Worm (Caenorhabditis elegans) whole organism, L4 larva: Measurements from ENCODE around the gene T05A8.6.

Source experiments
- F49E8.2 ChIP-seq: sonication (generic microtip); optimal IDR thresholded peaks from 2 replicates; lab custom pipeline; 2016; ENCODE audit warnings: missing compliant biosample characterization, mild to moderate bottlenecking, missing genetic modification characterization, borderline replicate concordance
- Y48G9A.11 ChIP-seq: fragments of 200-800 bp; sonication (Bioruptor generic); IDR thresholded peaks from 2 replicates; pipeline ENCODE4 v1.3.6; 2022; ENCODE audit warnings: missing genetic modification reagents, missing genetic modification characterization, missing compliant biosample characterization
- Y75B8A.6 ChIP-seq: fragments of 200-800 bp; sonication (Bioruptor generic); IDR thresholded peaks from 2 replicates; pipeline ENCODE4 v1.3.6; 2022; ENCODE audit warnings: missing genetic modification reagents, missing genetic modification characterization, missing compliant biosample characterization
- aha-1 ChIP-seq: fragments of 150-350 bp; peaks from one replicate; lab custom pipeline; 2014; ENCODE audit warnings: missing biosample characterization, missing genetic modification characterization
- ama-1 ChIP-seq: fragments of 150-350 bp; optimal IDR thresholded peaks from 2 replicates; lab custom pipeline; 2014; ENCODE audit warnings: inconsistent platforms, mixed read lengths
- ceh-20 ChIP-seq: fragments of 200-800 bp; sonication (Bioruptor generic); IDR thresholded peaks from 2 replicates; pipeline ENCODE4 v1.3.6; 2022; ENCODE audit warnings: missing genetic modification reagents, missing genetic modification characterization, missing compliant biosample characterization
- ceh-44 ChIP-seq: fragments of 200-800 bp; sonication (Bioruptor generic); IDR thresholded peaks from 2 replicates; pipeline ENCODE4 v1.3.6; 2022; ENCODE audit warnings: missing genetic modification reagents, missing genetic modification characterization, missing compliant biosample characterization
- ceh-82 ChIP-seq: sonication (generic microtip); optimal IDR thresholded peaks from 2 replicates; lab custom pipeline; 2017; ENCODE audit warnings: missing biosample characterization, missing genetic modification characterization
- ces-1 ChIP-seq: fragments of 150-350 bp; sonication (generic microtip); optimal IDR thresholded peaks from 4 replicates; lab custom pipeline; 2014; ENCODE audit warnings: missing biosample characterization, missing genetic modification reagents, missing genetic modification characterization
- dpl-1 ChIP-seq: fragments of 150-350 bp; optimal IDR thresholded peaks from 2 replicates; lab custom pipeline; 2014; ENCODE audit warnings: missing biosample characterization, missing genetic modification reagents, missing genetic modification characterization
- hif-1 ChIP-seq, 2 experiments: sonication (generic microtip); optimal IDR thresholded peaks; 2 replicates each; lab custom pipeline; 2016 to 2017; ENCODE audit warnings: missing compliant biosample characterization in 2 of 2, missing genetic modification characterization in 2 of 2, missing genetic modification reagents in 2 of 2, missing genotype in 2 of 2, mild to moderate bottlenecking in 1 of 2
- hlh-11 ChIP-seq: fragments of 200-800 bp; sonication (Bioruptor generic); optimal IDR thresholded peaks from 2 replicates; lab custom pipeline; 2018; ENCODE audit warnings: mild to moderate bottlenecking, missing genetic modification characterization, missing compliant biosample characterization
- hmg-1.1 ChIP-seq: fragments of 200-800 bp; sonication (Bioruptor generic); IDR thresholded peaks from 2 replicates; pipeline ENCODE4 v1.3.6; 2022; ENCODE audit warnings: missing genetic modification reagents, missing genetic modification characterization, missing compliant biosample characterization
- lin-1 ChIP-seq: fragments of 200-800 bp; sonication (Bioruptor generic); IDR thresholded peaks from 2 replicates; pipeline ENCODE4 v1.3.6; 2022; ENCODE audit warnings: missing genetic modification reagents, missing genetic modification characterization, missing compliant biosample characterization
- madf-9 ChIP-seq: fragments of 200-800 bp; sonication (Bioruptor generic); conservative IDR thresholded peaks from 2 replicates; pipeline ENCODE4 v1.3.6; 2022; ENCODE audit warnings: missing genetic modification reagents, missing genetic modification characterization, missing compliant biosample characterization
- mes-2 ChIP-seq: sonication (generic microtip); optimal IDR thresholded peaks from 2 replicates; lab custom pipeline; 2016; ENCODE audit warnings: missing genotype, mild to moderate bottlenecking, missing genetic modification characterization, missing compliant biosample characterization; ENCODE audit not compliant: poor library complexity, severe bottlenecking
- nhr-28 ChIP-seq: fragments of 150-350 bp; optimal IDR thresholded peaks from 2 replicates; lab custom pipeline; 2014; ENCODE audit warnings: missing biosample characterization, missing genetic modification characterization
- nhr-48 ChIP-seq: sonication (generic microtip); optimal IDR thresholded peaks from 2 replicates; lab custom pipeline; 2016; ENCODE audit warnings: mild to moderate bottlenecking, missing genetic modification characterization, missing compliant biosample characterization
- nhr-6 ChIP-seq: fragments of 150-350 bp; optimal IDR thresholded peaks from 2 replicates; lab custom pipeline; 2014; ENCODE audit warnings: missing biosample characterization, missing genetic modification characterization
- nhr-76 ChIP-seq: fragments of 150-350 bp; optimal IDR thresholded peaks from 2 replicates; lab custom pipeline; 2014; ENCODE audit warnings: missing biosample characterization, missing genetic modification characterization
- nhr-77 ChIP-seq: fragments of 150-350 bp; optimal IDR thresholded peaks from 2 replicates; lab custom pipeline; 2014; ENCODE audit warnings: missing biosample characterization, missing genetic modification characterization
- pha-4 ChIP-seq, 2 experiments: fragments of 150-350 bp in 1 of 2; fragments of 200-800 bp in 1 of 2; sonication (Bioruptor generic) in 1 of 2; IDR thresholded peaks in 1 of 2; optimal IDR thresholded peaks in 1 of 2; 2 replicates each; pipeline versions ENCODE4 v1.3.6 to Lab custom; 2014 to 2022; ENCODE audit warnings: missing genetic modification characterization in 2 of 2, missing genetic modification reagents in 2 of 2, missing biosample characterization in 1 of 2, missing compliant biosample characterization in 1 of 2
- rbr-2 ChIP-seq: sonication (generic microtip); optimal IDR thresholded peaks from 2 replicates; lab custom pipeline; 2016; ENCODE audit warnings: missing genotype, missing genetic modification characterization, missing compliant biosample characterization
- set-16 ChIP-seq: fragments of 200-800 bp; sonication (Bioruptor generic); IDR thresholded peaks from 2 replicates; pipeline ENCODE4 v1.3.6; 2022; ENCODE audit warnings: missing genetic modification reagents, missing genetic modification characterization, missing compliant biosample characterization
- skn-1 ChIP-seq: fragments of 150-350 bp; optimal IDR thresholded peaks from 2 replicates; lab custom pipeline; 2014; ENCODE audit warnings: missing biosample characterization, missing genetic modification characterization
- unc-130 ChIP-seq: sonication (generic microtip); optimal IDR thresholded peaks from 2 replicates; lab custom pipeline; 2016; ENCODE audit warnings: missing genetic modification reagents, missing genetic modification characterization, missing compliant biosample characterization
- unc-62 ChIP-seq, 3 experiments: fragments of 150-350 bp in 1 of 3; sonication (generic microtip); optimal IDR thresholded peaks in 2 of 3; peaks in 1 of 3; 1 replicate in 1 of 3; 2 replicates in 2 of 3; lab custom pipeline; 2014 to 2017; ENCODE audit warnings: missing biosample characterization in 3 of 3, missing genetic modification characterization in 3 of 3, missing genetic modification reagents in 3 of 3, missing genotype in 1 of 3
- vab-7 ChIP-seq: fragments of 200-800 bp; sonication (Bioruptor generic); IDR thresholded peaks from 2 replicates; pipeline ENCODE4 v1.3.6; 2022; ENCODE audit warnings: missing genetic modification reagents, missing genetic modification characterization, missing compliant biosample characterization
- zip-2 ChIP-seq: fragments of 150-350 bp; optimal IDR thresholded peaks from 2 replicates; lab custom pipeline; 2014; ENCODE audit warnings: missing biosample characterization, missing genetic modification characterization

Gene T05A8.6

DNA sequence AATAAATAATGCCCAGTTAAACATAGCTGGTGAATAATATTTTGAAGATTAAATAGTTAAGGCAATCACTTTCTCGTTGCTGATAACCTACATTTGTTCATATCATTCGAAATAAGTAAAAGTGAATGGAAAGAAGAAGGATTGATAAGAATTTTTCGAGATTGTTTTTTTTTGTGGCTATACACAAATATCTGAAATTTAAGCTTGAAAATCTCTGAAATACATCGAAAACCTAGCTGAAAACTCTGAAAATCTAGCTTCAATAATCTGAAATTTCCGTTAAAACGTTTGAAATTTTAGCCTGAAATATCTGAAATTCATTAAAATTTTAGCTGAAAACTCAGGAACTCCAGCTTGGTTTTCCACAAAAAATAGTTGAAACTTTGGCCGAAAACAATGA lies at the start of gene T05A8.6:
T05A8.6 (minus strand) TSS at position 101 of the 400 bp plus-strand sequence.
- TF ChIP-seq nhr-76: no peak
- TF ChIP-seq ces-1 (GFP tag; lab: Kevin White, UChicago): no peak
- no peak for TF ChIP-seq nhr-28 (tag; lab: Kevin White, UChicago)
- no peak for TF ChIP-seq pha-4 (GFP tag; IDR thresholded peaks at IDR 0.05; lab: Robert Waterston, UW)
- no peak for TF ChIP-seq pha-4 (tag; optimal IDR thresholded peaks at IDR 0.05; lab: Kevin White, UChicago)
- TF ChIP-seq nhr-6 (tag; lab: Kevin White, UChicago): no peak
- no peak for TF ChIP-seq lin-1 (GFP tag; lab: Robert Waterston, UW)
- TF ChIP-seq ceh-82 (tag; lab: Kevin White, UChicago): no peak
- TF ChIP-seq ama-1: no peak
- no peak for TF ChIP-seq Y75B8A.6 (GFP tag; lab: Robert Waterston, UW)
- TF ChIP-seq vab-7: no peak
- no peak for TF ChIP-seq nhr-48 (tag; lab: Kevin White, UChicago)
- no peak for TF ChIP-seq F49E8.2 (tag; lab: Kevin White, UChicago)

DNA sequence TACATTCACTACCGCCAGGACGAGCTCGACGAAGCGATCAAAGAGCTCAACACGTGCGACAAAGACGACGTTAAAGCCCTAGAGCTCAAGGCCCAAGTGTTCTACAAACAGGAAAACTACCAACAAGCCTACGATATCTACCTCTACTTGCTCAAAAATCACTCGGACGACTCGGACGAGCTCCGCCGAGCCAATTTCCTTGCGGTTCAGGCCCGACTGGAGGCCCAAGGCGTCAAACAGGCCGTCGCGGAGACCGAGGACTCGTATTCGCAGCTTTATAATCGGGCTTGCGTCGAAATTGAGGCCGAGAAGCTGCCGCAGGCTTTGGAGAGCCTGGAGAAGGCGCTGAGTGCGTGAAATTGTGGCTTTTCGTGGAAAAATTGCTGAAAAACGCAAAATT lies 48.3 kb upstream of the T05A8.6 start:
- TF ChIP-seq unc-62 (GFP tag; optimal IDR thresholded peaks at IDR 0.05 in 1 of 2; lab: Kevin White, UChicago): peak in 1 of 2 experiments; percentile 81
- no peak for TF ChIP-seq unc-62 (tag; optimal IDR thresholded peaks at IDR 0.05; lab: Kevin White, UChicago)
- no peak for TF ChIP-seq unc-130 (GFP tag; lab: Kevin White, UChicago)
- TF ChIP-seq set-16 (GFP tag; lab: Robert Waterston, UW): peak; percentile 76
- TF ChIP-seq pha-4 (GFP tag; IDR thresholded peaks at IDR 0.05; lab: Robert Waterston, UW): no peak
- no peak for TF ChIP-seq pha-4 (tag; optimal IDR thresholded peaks at IDR 0.05; lab: Kevin White, UChicago)

DNA sequence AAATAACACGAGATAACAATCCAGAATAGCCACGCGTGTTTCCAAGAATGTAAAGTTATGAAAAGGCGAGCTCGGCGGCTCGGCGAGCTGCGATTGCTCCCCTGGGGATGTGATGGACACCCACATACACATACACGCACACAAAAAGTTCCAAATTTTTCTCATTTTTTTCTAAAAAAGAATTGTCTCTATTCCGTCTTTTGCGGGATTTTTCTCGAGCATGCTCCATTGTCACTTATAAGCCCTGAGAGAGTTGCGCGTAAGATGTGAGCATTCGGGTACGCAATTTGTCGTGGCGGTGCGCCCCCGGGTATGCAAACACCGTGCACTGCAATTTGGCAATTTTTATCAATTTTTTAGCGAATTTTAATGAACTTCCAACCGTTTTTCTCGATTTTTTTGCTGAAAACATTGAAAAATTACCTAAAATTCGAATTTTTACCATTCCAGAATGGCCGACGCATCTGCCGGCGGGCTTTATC lies 47.6 kb upstream of the T05A8.6 start, which contains the start of the genes F08D12.12 and srpa-72:
F08D12.12 (minus strand) TSS at position 51 of the 482 bp plus-strand sequence.
srpa-72 (plus strand) TSS at position 451 of the 482 bp plus-strand sequence.
- TF ChIP-seq hmg-1.1: peak; percentile 59
- TF ChIP-seq unc-62 (GFP tag; optimal IDR thresholded peaks at IDR 0.05 in 1 of 2; lab: Kevin White, UChicago): peak in 1 of 2 experiments; percentile 55
- TF ChIP-seq unc-62 (tag; optimal IDR thresholded peaks at IDR 0.05; lab: Kevin White, UChicago): no peak
- peak; percentile 74 for TF ChIP-seq mes-2 (tag; lab: Kevin White, UChicago)
- TF ChIP-seq hlh-11 (tag; lab: Kevin White, UChicago): peak; percentile 28
- TF ChIP-seq madf-9 (GFP tag; lab: Robert Waterston, UW): no peak
- TF ChIP-seq ceh-20 (GFP tag; lab: Robert Waterston, UW): 0 out of 2 replicates have a peak, but pooled peaks have one; percentile 9
- 0 out of 2 replicates have a peak, but pooled peaks have one; percentile 28 for TF ChIP-seq ceh-44 (GFP tag; lab: Robert Waterston, UW)
- TF ChIP-seq zip-2 (tag; lab: Kevin White, UChicago): no peak
- peak; percentile 21 for TF ChIP-seq rbr-2 (tag; lab: Kevin White, UChicago)
- TF ChIP-seq dpl-1: peak; percentile 37
- peak in 1 of 2 experiments; percentile 21 for TF ChIP-seq hif-1 (tag; optimal IDR thresholded peaks at IDR 0.05; lab: Kevin White, UChicago)

DNA sequence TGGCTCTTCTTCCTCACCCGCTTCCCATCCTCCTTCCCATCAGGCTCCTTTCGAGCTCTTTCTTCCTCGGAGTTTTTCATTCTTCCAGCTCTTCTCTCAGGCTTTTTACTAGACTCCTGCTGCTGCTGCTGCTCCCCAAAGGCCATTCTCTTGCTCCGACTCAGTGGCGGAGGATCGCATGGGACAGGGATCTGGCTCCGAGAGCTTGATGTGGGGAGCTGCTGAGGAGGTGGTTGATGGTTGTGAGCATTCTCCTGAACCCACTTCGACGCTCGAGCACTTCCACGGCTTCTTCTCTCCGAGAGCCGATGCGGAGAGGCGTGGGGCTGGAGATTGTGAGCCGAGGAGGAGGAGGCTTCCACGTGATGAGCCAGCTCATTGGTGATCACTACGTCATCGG lies 46.3 kb upstream of the T05A8.6 start:
- TF ChIP-seq Y48G9A.11 (no peak), unc-62 (GFP tag; optimal IDR thresholded peaks at IDR 0.05 in 1 of 2; lab: Kevin White, UChicago) (peak in 1 of 2 experiments; percentile 14), unc-62 (tag; optimal IDR thresholded peaks at IDR 0.05; lab: Kevin White, UChicago) (no peak), set-16 (GFP tag; lab: Robert Waterston, UW) (peak; percentile 92), nhr-77 (tag; lab: Kevin White, UChicago) (no peak), aha-1 (tag; lab: Kevin White, UChicago) (peak; percentile 37)

DNA sequence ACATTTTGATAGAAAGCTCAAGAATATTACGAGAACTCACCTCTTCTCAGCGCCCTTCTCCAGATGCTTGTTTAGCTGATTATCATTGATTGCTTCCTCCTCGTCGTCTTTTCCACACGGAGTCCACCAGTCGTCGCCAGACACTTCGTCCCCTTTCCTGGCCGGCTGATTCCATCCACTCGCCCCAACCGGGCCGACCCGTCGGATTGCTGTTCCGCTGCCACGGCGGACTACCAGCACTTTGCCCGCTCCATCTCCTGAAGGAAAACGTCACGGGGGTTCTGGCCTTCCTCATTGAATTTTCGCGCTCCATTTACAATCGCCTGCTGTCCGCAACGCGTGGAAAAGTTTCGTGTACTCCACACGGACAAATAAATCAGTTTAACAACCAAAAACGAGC lies 43.9 kb upstream of the T05A8.6 start:
- peak; percentile 86 for TF ChIP-seq set-16 (GFP tag; lab: Robert Waterston, UW)
- TF ChIP-seq skn-1 (tag; lab: Kevin White, UChicago): no peak
